Fruit fly (Drosophila melanogaster): Measurements from ENCODE around the gene CG17549.

DNA sequence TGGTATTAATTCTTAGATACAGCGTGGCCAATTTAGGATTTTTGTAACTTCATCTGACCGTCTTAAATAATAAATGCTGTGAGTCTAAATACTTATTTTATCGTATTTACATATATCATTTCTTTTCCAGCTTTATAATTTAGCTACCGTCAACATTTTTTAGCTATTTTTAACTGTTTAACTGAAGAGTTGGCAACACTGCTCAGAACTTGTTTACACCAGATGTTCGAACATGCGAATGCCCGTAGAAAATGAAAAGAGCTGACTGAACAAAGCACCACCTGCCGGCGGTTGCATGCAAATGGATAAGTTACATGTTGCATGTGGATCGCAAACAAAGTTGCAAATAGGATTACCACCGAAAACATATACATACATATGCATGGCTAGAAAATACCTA lies 26.3 kb downstream of the CG17549 start:
- TF ChIP-seq h (optimal IDR thresholded peaks at IDR 0.05) (no peak), psq (optimal IDR thresholded peaks at IDR 0.05) (no peak), insv (optimal IDR thresholded peaks at IDR 0.05) (no peak), Sin3A (optimal IDR thresholded peaks at IDR 0.05) (no peak), Myc (optimal IDR thresholded peaks at IDR 0.05) (no peak)

Data from Kc167 (cell line).